Fruit fly (Drosophila melanogaster): ENCODE results near the gene Skel.
A peak's percentile ranks its signal among the peaks of the same experiment; 100 is the strongest.

Gene Skel

DNA sequence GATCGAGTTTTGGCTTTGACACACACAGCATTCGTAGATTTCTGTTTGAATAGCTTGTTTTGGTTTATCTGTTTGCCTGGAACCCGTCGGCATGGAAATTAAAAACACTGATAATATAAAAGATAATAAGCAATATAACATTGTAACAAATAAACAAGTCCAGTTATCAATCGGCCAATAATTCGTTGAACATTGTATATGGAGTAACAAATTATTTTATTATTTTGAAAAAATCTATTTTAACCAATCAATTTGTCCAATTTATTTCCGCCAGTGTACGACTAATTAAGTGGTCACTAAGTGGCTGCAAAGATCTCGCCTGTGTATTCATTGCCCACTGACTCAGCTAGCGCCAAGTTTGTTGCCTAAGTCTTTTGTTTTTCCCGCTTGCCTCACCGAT is 2.1 kb downstream of the Skel start (continued):
- no peak for TF ChIP-seq org-1 (GFP tag; optimal IDR thresholded peaks at IDR 0.05)
- TF ChIP-seq PHDP (tag; optimal IDR thresholded peaks at IDR 0.05) = peak; percentile 60
- TF ChIP-seq pfk (GFP tag; optimal IDR thresholded peaks at IDR 0.05) = no peak
- TF ChIP-seq gcm (GFP tag; optimal IDR thresholded peaks at IDR 0.05) = no peak
- TF ChIP-seq CG6813 (GFP tag; optimal IDR thresholded peaks at IDR 0.05) = peak; percentile 21
- no peak for TF ChIP-seq sim (GFP tag; IDR thresholded peaks at IDR 0.05)
- TF ChIP-seq CG6654 (GFP tag; optimal IDR thresholded peaks at IDR 0.05) = no peak
- no peak for TF ChIP-seq CG33557 (GFP tag; optimal IDR thresholded peaks at IDR 0.05)
- no peak for TF ChIP-seq pb (GFP tag; optimal IDR thresholded peaks at IDR 0.05)
- no peak for TF ChIP-seq Adf1 (GFP tag; IDR thresholded peaks at IDR 0.05)
- TF ChIP-seq CG13894 (tag; optimal IDR thresholded peaks at IDR 0.05) = peak; percentile 40
- peak; percentile 51 for TF ChIP-seq CG9727 (GFP tag; optimal IDR thresholded peaks at IDR 0.05)
- no peak for TF ChIP-seq cg (GFP tag; optimal IDR thresholded peaks at IDR 0.05)
- TF ChIP-seq lab (GFP tag; optimal IDR thresholded peaks at IDR 0.05) = peak; percentile 70
- no peak for TF ChIP-seq emc (GFP tag; optimal IDR thresholded peaks at IDR 0.05)
- TF ChIP-seq al (GFP tag; IDR thresholded peaks at IDR 0.05) = peak; percentile 73
- TF ChIP-seq CG12104 (GFP tag; optimal IDR thresholded peaks at IDR 0.05) = no peak
- no peak for TF ChIP-seq CG7372 (GFP tag; IDR thresholded peaks at IDR 0.05)
- no peak for TF ChIP-seq CG15696 (tag; optimal IDR thresholded peaks at IDR 0.05)
- TF ChIP-seq CG13123 (GFP tag; optimal IDR thresholded peaks at IDR 0.05) = no peak
- no peak for TF ChIP-seq CG10462 (GFP tag; optimal IDR thresholded peaks at IDR 0.05)
- TF ChIP-seq CG14710 (tag; optimal IDR thresholded peaks at IDR 0.05) = peak; percentile 6
- TF ChIP-seq CG3065 (GFP tag; optimal IDR thresholded peaks at IDR 0.05) = no peak
- TF ChIP-seq CG16779 (GFP tag; IDR thresholded peaks at IDR 0.05) = no peak
- TF ChIP-seq CG43689 (GFP tag; IDR thresholded peaks at IDR 0.05) = no peak
- TF ChIP-seq CG8359 (GFP tag; optimal IDR thresholded peaks at IDR 0.05; ENCODE audit: borderline replicate concordance) = no peak
- TF ChIP-seq D19A (tag; optimal IDR thresholded peaks at IDR 0.05) = peak; percentile 21
- TF ChIP-seq exex (tag; optimal IDR thresholded peaks at IDR 0.05) = peak; percentile 29
- TF ChIP-seq CG10565 (GFP tag; optimal IDR thresholded peaks at IDR 0.05) = no peak
- no peak for TF ChIP-seq schlank (tag; optimal IDR thresholded peaks at IDR 0.05)
- no peak for TF ChIP-seq kni (GFP tag; optimal IDR thresholded peaks at IDR 0.05)
- TF ChIP-seq pzg (GFP tag; optimal IDR thresholded peaks at IDR 0.05) = no peak
- no peak for TF ChIP-seq CG2202 (tag; optimal IDR thresholded peaks at IDR 0.05)
- TF ChIP-seq ham (GFP tag; IDR thresholded peaks at IDR 0.05) = no peak
- TF ChIP-seq tll (GFP tag; optimal IDR thresholded peaks at IDR 0.05) = no peak
- TF ChIP-seq CG33213 (GFP tag; optimal IDR thresholded peaks at IDR 0.05) = no peak
- peak; percentile 77 for TF ChIP-seq CG2678 (tag; optimal IDR thresholded peaks at IDR 0.05)
- no peak for TF ChIP-seq Hr78 (GFP tag; optimal IDR thresholded peaks at IDR 0.05)
- no peak for TF ChIP-seq CG3838 (GFP tag; optimal IDR thresholded peaks at IDR 0.05)
- TF ChIP-seq CG9817 (tag; optimal IDR thresholded peaks at IDR 0.05) = peak; percentile 20
- no peak for TF ChIP-seq luna (GFP tag; optimal IDR thresholded peaks at IDR 0.05)
- TF ChIP-seq fd96Cb (tag; optimal IDR thresholded peaks at IDR 0.05) = no peak
- TF ChIP-seq Pdp1 (GFP tag; optimal IDR thresholded peaks at IDR 0.05) = no peak
- TF ChIP-seq corto (GFP tag; optimal IDR thresholded peaks at IDR 0.05) = no peak
- no peak for TF ChIP-seq Fer2 (tag; optimal IDR thresholded peaks at IDR 0.05)
- no peak for TF ChIP-seq danr (GFP tag; IDR thresholded peaks at IDR 0.05)
- no peak for TF ChIP-seq zf30C (GFP tag; optimal IDR thresholded peaks at IDR 0.05)
- no peak for TF ChIP-seq Rx (GFP tag; IDR thresholded peaks at IDR 0.05)
- TF ChIP-seq Hmr (GFP tag; optimal IDR thresholded peaks at IDR 0.05) = peak; percentile 48
- TF ChIP-seq Ssrp (tag; optimal IDR thresholded peaks at IDR 0.05) = no peak

Measured in whole organism, embryonic.